Worm (Caenorhabditis elegans): ENCODE results near the gene T28D9.11.
A peak's percentile ranks its signal among the peaks of the same experiment; 100 is the strongest.

T28D9.11 gene

ce11 chrII:6482102-6482501 lies 9.7 kb downstream of the T28D9.11 start, which contains the start of gene del-10:
Gene del-10 (minus strand): TSS chrII:6482125.
- TF ChIP-seq ref-1 (GFP tag; conservative IDR thresholded peaks at IDR 0.05) (no peak), T22C8.4 (GFP tag; IDR thresholded peaks at IDR 0.05) (no peak), tab-1 (GFP tag; IDR thresholded peaks at IDR 0.05) (no peak), cog-1 (tag; optimal IDR thresholded peaks at IDR 0.05) (no peak), flt-1 (GFP tag; IDR thresholded peaks at IDR 0.05) (no peak), med-1 (GFP tag; optimal IDR thresholded peaks at IDR 0.05; ENCODE audit: insufficient read depth) (no peak), klf-2 (GFP tag; conservative IDR thresholded peaks at IDR 0.05) (no peak), ztf-23 (GFP tag; IDR thresholded peaks at IDR 0.05) (no peak), ztf-29 (GFP tag; IDR thresholded peaks at IDR 0.05) (no peak)

- TF ChIP-seq ref-1 (GFP tag; conservative IDR thresholded peaks at IDR 0.05) (no peak), tab-1 (GFP tag; IDR thresholded peaks at IDR 0.05) (no peak), ztf-23 (GFP tag; IDR thresholded peaks at IDR 0.05) (no peak), ztf-29 (GFP tag; IDR thresholded peaks at IDR 0.05) (no peak), med-1 (GFP tag; optimal IDR thresholded peaks at IDR 0.05; ENCODE audit: insufficient read depth) (no peak), cog-1 (tag; optimal IDR thresholded peaks at IDR 0.05) (no peak), klf-2 (GFP tag; conservative IDR thresholded peaks at IDR 0.05) (no peak), T22C8.4 (GFP tag; IDR thresholded peaks at IDR 0.05) (no peak), flt-1 (GFP tag; IDR thresholded peaks at IDR 0.05) (no peak)
Measured at ce11 chrII:6476655-6477054, 15.1 kb downstream of the T28D9.11 start, which contains the start of gene T28D9.4. Gene T28D9.4 (plus strand): TSS chrII:6476955.

ce11 chrII:6475180-6475737 lies 16.5 kb downstream of the T28D9.11 start, which contains the start of gene T28D9.16:
Gene T28D9.16 (plus strand): TSS chrII:6475687.
- TF ChIP-seq klf-2 (GFP tag; conservative IDR thresholded peaks at IDR 0.05) (no peak), med-1 (GFP tag; optimal IDR thresholded peaks at IDR 0.05; ENCODE audit: insufficient read depth) (no peak), ref-1 (GFP tag; conservative IDR thresholded peaks at IDR 0.05) (no peak)

- TF ChIP-seq ztf-29 (GFP tag; IDR thresholded peaks at IDR 0.05) (no peak), T22C8.4 (GFP tag; IDR thresholded peaks at IDR 0.05) (no peak), ref-1 (GFP tag; conservative IDR thresholded peaks at IDR 0.05) (no peak), flt-1 (GFP tag; IDR thresholded peaks at IDR 0.05) (no peak), cog-1 (tag; optimal IDR thresholded peaks at IDR 0.05) (no peak), klf-2 (GFP tag; conservative IDR thresholded peaks at IDR 0.05) (no peak), tab-1 (GFP tag; IDR thresholded peaks at IDR 0.05) (no peak), med-1 (GFP tag; optimal IDR thresholded peaks at IDR 0.05; ENCODE audit: insufficient read depth) (no peak), ztf-23 (GFP tag; IDR thresholded peaks at IDR 0.05) (no peak)
Measured at ce11 chrII:6470985-6471384, 20.8 kb downstream of the T28D9.11 start, which contains the start of gene dgk-5. Gene dgk-5 (minus strand): TSS chrII:6471085.

- TF ChIP-seq ztf-23 (GFP tag; IDR thresholded peaks at IDR 0.05) (no peak), cog-1 (tag; optimal IDR thresholded peaks at IDR 0.05) (no peak), ztf-29 (GFP tag; IDR thresholded peaks at IDR 0.05) (no peak), ref-1 (GFP tag; conservative IDR thresholded peaks at IDR 0.05) (no peak), med-1 (GFP tag; optimal IDR thresholded peaks at IDR 0.05; ENCODE audit: insufficient read depth) (no peak), flt-1 (GFP tag; IDR thresholded peaks at IDR 0.05) (no peak), klf-2 (GFP tag; conservative IDR thresholded peaks at IDR 0.05) (no peak), T22C8.4 (GFP tag; IDR thresholded peaks at IDR 0.05) (no peak), tab-1 (GFP tag; IDR thresholded peaks at IDR 0.05) (no peak)
Measured at ce11 chrII:6469340-6469739, 22.5 kb downstream of the T28D9.11 start.

ce11 chrII:6454671-6455070 lies 37.1 kb downstream of the T28D9.11 start, which contains the start of gene aptf-1:
Gene aptf-1 (plus strand): TSS chrII:6454971.
- TF ChIP-seq T22C8.4 (GFP tag; IDR thresholded peaks at IDR 0.05) (no peak), ref-1 (GFP tag; conservative IDR thresholded peaks at IDR 0.05) (no peak), flt-1 (GFP tag; IDR thresholded peaks at IDR 0.05) (no peak), tab-1 (GFP tag; IDR thresholded peaks at IDR 0.05) (no peak), ztf-29 (GFP tag; IDR thresholded peaks at IDR 0.05) (no peak), med-1 (GFP tag; optimal IDR thresholded peaks at IDR 0.05; ENCODE audit: insufficient read depth) (no peak), cog-1 (tag; optimal IDR thresholded peaks at IDR 0.05) (no peak), klf-2 (GFP tag; conservative IDR thresholded peaks at IDR 0.05) (no peak), ztf-23 (GFP tag; IDR thresholded peaks at IDR 0.05) (no peak)

- TF ChIP-seq med-1 (GFP tag; optimal IDR thresholded peaks at IDR 0.05; ENCODE audit: insufficient read depth) (peak; percentile 24), klf-2 (GFP tag; conservative IDR thresholded peaks at IDR 0.05) (no peak), ztf-23 (GFP tag; IDR thresholded peaks at IDR 0.05) (peak; percentile 39; the same call in 1 of the 2 replicates), T22C8.4 (GFP tag; IDR thresholded peaks at IDR 0.05) (no peak), flt-1 (GFP tag; IDR thresholded peaks at IDR 0.05) (no peak), cog-1 (tag; optimal IDR thresholded peaks at IDR 0.05) (peak; percentile 22), ztf-29 (GFP tag; IDR thresholded peaks at IDR 0.05) (no peak), ref-1 (GFP tag; conservative IDR thresholded peaks at IDR 0.05) (no peak), tab-1 (GFP tag; IDR thresholded peaks at IDR 0.05) (no peak)
Measured at ce11 chrII:6453341-6453806, 38.4 kb downstream of the T28D9.11 start, which contains the start of gene atg-16.2. Gene atg-16.2 (minus strand): TSS chrII:6453391.

- TF ChIP-seq ztf-29 (GFP tag; IDR thresholded peaks at IDR 0.05) (no peak), ztf-23 (GFP tag; IDR thresholded peaks at IDR 0.05) (no peak), cog-1 (tag; optimal IDR thresholded peaks at IDR 0.05) (no peak), ref-1 (GFP tag; conservative IDR thresholded peaks at IDR 0.05) (no peak), flt-1 (GFP tag; IDR thresholded peaks at IDR 0.05) (no peak), T22C8.4 (GFP tag; IDR thresholded peaks at IDR 0.05) (no peak), tab-1 (GFP tag; IDR thresholded peaks at IDR 0.05) (no peak), klf-2 (GFP tag; conservative IDR thresholded peaks at IDR 0.05) (no peak), med-1 (GFP tag; optimal IDR thresholded peaks at IDR 0.05; ENCODE audit: insufficient read depth) (no peak)
Measured at ce11 chrII:6449656-6450055, 42.1 kb downstream of the T28D9.11 start, which contains the start of gene nhr-22. Gene nhr-22 (minus strand): TSS chrII:6449792.

ce11 chrII:6448656-6449055 lies 43.1 kb downstream of the T28D9.11 start:
- TF ChIP-seq med-1 (GFP tag; optimal IDR thresholded peaks at IDR 0.05; ENCODE audit: insufficient read depth) (no peak), tab-1 (GFP tag; IDR thresholded peaks at IDR 0.05) (no peak), T22C8.4 (GFP tag; IDR thresholded peaks at IDR 0.05) (no peak), ztf-23 (GFP tag; IDR thresholded peaks at IDR 0.05) (no peak), ref-1 (GFP tag; conservative IDR thresholded peaks at IDR 0.05) (no peak), klf-2 (GFP tag; conservative IDR thresholded peaks at IDR 0.05) (no peak)
